Worm (Caenorhabditis elegans) whole organism, dauer: ENCODE data around the gene R07E4.5.

Experiments
- unc-62 ChIP-seq: sonication (generic microtip); optimal IDR thresholded peaks from 2 replicates; lab custom pipeline; 2017; ENCODE audit warnings: missing biosample characterization, missing genetic modification reagents, missing genetic modification characterization

The R07E4.5 gene

DNA sequence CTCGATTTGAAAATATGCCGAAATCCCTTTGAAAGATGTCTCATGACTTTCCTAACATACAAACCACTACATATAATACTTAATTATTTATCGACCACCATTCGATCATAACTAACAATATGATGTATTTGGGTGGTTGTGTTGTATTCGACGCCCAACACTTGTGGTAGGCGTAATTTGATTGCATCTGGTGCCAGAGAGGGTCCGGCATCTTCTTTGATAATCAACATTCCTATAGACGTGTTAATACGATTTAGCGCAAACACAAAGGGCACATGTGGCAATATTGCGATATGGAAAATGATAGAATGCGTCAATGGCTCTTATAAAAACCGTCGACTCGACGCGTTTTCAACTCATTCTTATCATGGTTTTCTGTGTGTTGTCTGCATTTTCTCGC lies 49.1 kb downstream of the R07E4.5 start:
- no peak for TF ChIP-seq unc-62 (GFP tag; lab: Kevin White, UChicago)

DNA sequence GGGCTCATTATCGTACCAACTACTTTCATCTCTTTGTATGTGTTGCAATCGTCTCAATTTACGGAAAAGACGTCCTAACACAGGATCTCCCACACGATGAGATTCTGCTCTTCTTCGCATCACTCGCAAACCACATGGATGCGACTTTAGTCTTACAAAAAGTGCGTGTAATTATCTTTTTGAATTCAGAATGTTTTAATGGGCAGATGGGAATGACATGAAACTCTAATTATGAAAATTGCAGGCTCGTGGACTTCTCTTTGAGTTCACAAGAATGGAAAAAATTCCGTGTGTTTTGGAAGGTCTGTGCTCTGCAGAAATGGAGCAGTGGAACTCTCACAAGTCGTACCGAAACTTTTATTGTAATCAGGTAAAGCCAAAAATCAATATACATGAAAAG lies 51.5 kb downstream of the R07E4.5 start:
- TF ChIP-seq unc-62 (GFP tag; lab: Kevin White, UChicago), result no peak
